Fruit fly (Drosophila melanogaster): ENCODE data around the gene CG16710.

CG16710 gene

dm6 chr3R:23713901-23714300, 31.6 kb downstream of the CG16710 start:
- no peak for TF ChIP-seq fd85E (GFP tag; optimal IDR thresholded peaks at IDR 0.05)
- peak in 1 of 2 experiments; percentile 75 for TF ChIP-seq ss (GFP tag; optimal IDR thresholded peaks at IDR 0.05)
- peak; percentile 85 for TF ChIP-seq Smox (GFP tag; optimal IDR thresholded peaks at IDR 0.05)
- peak; percentile 89 for TF ChIP-seq vri (GFP tag; optimal IDR thresholded peaks at IDR 0.05)
- peak; percentile 85 for TF ChIP-seq Eip75B (GFP tag; optimal IDR thresholded peaks at IDR 0.05)
- TF ChIP-seq CG8119 (GFP tag; IDR thresholded peaks at IDR 0.05), result peak; percentile 63
- TF ChIP-seq Ets21C (GFP tag; optimal IDR thresholded peaks at IDR 0.05), result peak; percentile 85
- TF ChIP-seq CG11902 (GFP tag; optimal IDR thresholded peaks at IDR 0.05), result peak; percentile 67
- peak; percentile 24 to 47 for TF ChIP-seq salr (GFP tag; optimal IDR thresholded peaks at IDR 0.05)
- TF ChIP-seq svp (GFP tag), result peak; percentile 93
- peak; percentile 66 for TF ChIP-seq CG10669 (GFP tag; optimal IDR thresholded peaks at IDR 0.05)
- TF ChIP-seq topi (GFP tag; optimal IDR thresholded peaks at IDR 0.05), result peak; percentile 88
- peak; percentile 77 for TF ChIP-seq CG8632 (GFP tag; optimal IDR thresholded peaks at IDR 0.05)
- TF ChIP-seq CG34406 (GFP tag; optimal IDR thresholded peaks at IDR 0.05), result peak; percentile 82
- no peak for TF ChIP-seq fkh (GFP tag; optimal IDR thresholded peaks at IDR 0.05)
- peak; percentile 56 for TF ChIP-seq Gug (GFP tag; IDR thresholded peaks at IDR 0.05)
- peak; percentile 59 for TF ChIP-seq CG32006 (GFP tag; optimal IDR thresholded peaks at IDR 0.05)
- TF ChIP-seq CG1621 (tag; optimal IDR thresholded peaks at IDR 0.05), result peak; percentile 53
- peak; percentile 56 for TF ChIP-seq CG7368 (GFP tag; optimal IDR thresholded peaks at IDR 0.05)
- peak; percentile 11 for TF ChIP-seq Blimp-1 (GFP tag; optimal IDR thresholded peaks at IDR 0.05)
- no peak for TF ChIP-seq Hr38 (GFP tag; optimal IDR thresholded peaks at IDR 0.05)
- peak; percentile 93 for TF ChIP-seq esn (GFP tag; optimal IDR thresholded peaks at IDR 0.05)
- TF ChIP-seq Eip78C (GFP tag), result no peak
- peak; percentile 85 for TF ChIP-seq CG6792 (GFP tag; optimal IDR thresholded peaks at IDR 0.05)
- peak; percentile 77 for TF ChIP-seq OdsH (GFP tag; optimal IDR thresholded peaks at IDR 0.05)
- peak; percentile 65 for TF ChIP-seq Hr4 (GFP tag; optimal IDR thresholded peaks at IDR 0.05)
- TF ChIP-seq CG8319 (GFP tag; optimal IDR thresholded peaks at IDR 0.05), result peak; percentile 21
- peak; percentile 61 for TF ChIP-seq CG15336 (GFP tag; IDR thresholded peaks at IDR 0.05)
- no peak for TF ChIP-seq CG11294 (GFP tag; IDR thresholded peaks at IDR 0.05)
- TF ChIP-seq dac (GFP tag; optimal IDR thresholded peaks at IDR 0.05), result no peak
- no peak for TF ChIP-seq CG16779 (tag; optimal IDR thresholded peaks at IDR 0.05)
- TF ChIP-seq CG6163 (GFP tag; IDR thresholded peaks at IDR 0.05), result peak; percentile 70
- TF ChIP-seq pdm3 (GFP tag; optimal IDR thresholded peaks at IDR 0.05), result peak; percentile 79
- peak; percentile 90 for TF ChIP-seq Met (GFP tag; optimal IDR thresholded peaks at IDR 0.05)
- TF ChIP-seq Ets96B (tag; optimal IDR thresholded peaks at IDR 0.05), result peak; percentile 51
- peak; percentile 64 for TF ChIP-seq CG6808 (GFP tag; optimal IDR thresholded peaks at IDR 0.05)
- peak; percentile 82 for TF ChIP-seq Sox102F (GFP tag; optimal IDR thresholded peaks at IDR 0.05)
- TF ChIP-seq Sox15 (GFP tag; optimal IDR thresholded peaks at IDR 0.05), result peak; percentile 63
- TF ChIP-seq cyc (GFP tag; optimal IDR thresholded peaks at IDR 0.05), result peak; percentile 74
- peak; percentile 79 for TF ChIP-seq achi (GFP tag; optimal IDR thresholded peaks at IDR 0.05)
- peak; percentile 84 for TF ChIP-seq CG10631 (GFP tag; optimal IDR thresholded peaks at IDR 0.05)
- TF ChIP-seq CG3032 (tag; optimal IDR thresholded peaks at IDR 0.05), result peak; percentile 29
- TF ChIP-seq net (GFP tag; optimal IDR thresholded peaks at IDR 0.05), result peak; percentile 67
- peak; percentile 69 for TF ChIP-seq CG3919 (GFP tag; optimal IDR thresholded peaks at IDR 0.05)
- no peak for TF ChIP-seq CG4318 (GFP tag; optimal IDR thresholded peaks at IDR 0.05)
- no peak for TF ChIP-seq CG6276 (GFP tag; optimal IDR thresholded peaks at IDR 0.05)
- TF ChIP-seq Lpt (GFP tag; optimal IDR thresholded peaks at IDR 0.05), result peak; percentile 46
- peak; percentile 88 for TF ChIP-seq lz (GFP tag; optimal IDR thresholded peaks at IDR 0.05)
- TF ChIP-seq CG11762 (GFP tag; optimal IDR thresholded peaks at IDR 0.05; ENCODE audit: insufficient read depth), result peak; percentile 57
- peak; percentile 91 for TF ChIP-seq Hr39 (GFP tag; optimal IDR thresholded peaks at IDR 0.05)
- peak; percentile 85 for TF ChIP-seq acj6 (GFP tag; optimal IDR thresholded peaks at IDR 0.05)
- TF ChIP-seq dsx (GFP tag; optimal IDR thresholded peaks at IDR 0.05; ENCODE audit: poor library complexity, severe bottlenecking), result peak; percentile 41
